Fruit fly (Drosophila melanogaster) whole organism, wandering third instar larva: ENCODE data around the gene CG32815.

Experiments used
- CG9705 ChIP-seq: fragments of 200-800 bp; sonication (Bioruptor generic); optimal IDR thresholded peaks from 2 replicates; lab custom pipeline; 2018; ENCODE audit warnings: missing biosample characterization, mild to moderate bottlenecking, missing genetic modification characterization
- CrebA ChIP-seq: fragments of 200-800 bp; sonication (Bioruptor generic); optimal IDR thresholded peaks from 2 replicates; lab custom pipeline; 2016; ENCODE audit warnings: missing biosample characterization, mild to moderate bottlenecking, missing genetic modification characterization, borderline replicate concordance
- HLH106 ChIP-seq: fragments of 200-800 bp; optimal IDR thresholded peaks from 3 replicates; lab custom pipeline; 2019; ENCODE audit warnings: missing biosample characterization, mild to moderate bottlenecking, missing genetic modification characterization, moderate library complexity
- Myc ChIP-seq: fragments of >200 bp; optimal IDR thresholded peaks from 2 replicates; lab custom pipeline; 2017
- OdsH ChIP-seq: fragments of 200-800 bp; sonication (Bioruptor generic); optimal IDR thresholded peaks from 2 replicates; lab custom pipeline; 2016; ENCODE audit warnings: missing biosample characterization, mild to moderate bottlenecking, missing genetic modification characterization
- Vsx2 ChIP-seq: fragments of 200-300, 225-300 bp; sonication (Bioruptor generic); optimal IDR thresholded peaks from 2 replicates; lab custom pipeline; 2018; ENCODE audit warnings: missing biosample characterization, missing genetic modification characterization; ENCODE audit not compliant: partially characterized antibody
- brk ChIP-seq: fragments of 200-800 bp; sonication (Bioruptor generic); optimal IDR thresholded peaks from 2 replicates; lab custom pipeline; 2016; ENCODE audit warnings: missing biosample characterization, mild to moderate bottlenecking, missing genetic modification characterization
- ey ChIP-seq: fragments of 200-800 bp; sonication (Bioruptor generic); optimal IDR thresholded peaks from 2 replicates; lab custom pipeline; 2016; ENCODE audit warnings: missing biosample characterization, missing genetic modification characterization
- psq ChIP-seq: fragments of 200-800 bp; sonication (Bioruptor generic); optimal IDR thresholded peaks from 3 replicates; lab custom pipeline; 2017; ENCODE audit warnings: missing biosample characterization, mild to moderate bottlenecking, missing genetic modification characterization, moderate library complexity

DNA sequence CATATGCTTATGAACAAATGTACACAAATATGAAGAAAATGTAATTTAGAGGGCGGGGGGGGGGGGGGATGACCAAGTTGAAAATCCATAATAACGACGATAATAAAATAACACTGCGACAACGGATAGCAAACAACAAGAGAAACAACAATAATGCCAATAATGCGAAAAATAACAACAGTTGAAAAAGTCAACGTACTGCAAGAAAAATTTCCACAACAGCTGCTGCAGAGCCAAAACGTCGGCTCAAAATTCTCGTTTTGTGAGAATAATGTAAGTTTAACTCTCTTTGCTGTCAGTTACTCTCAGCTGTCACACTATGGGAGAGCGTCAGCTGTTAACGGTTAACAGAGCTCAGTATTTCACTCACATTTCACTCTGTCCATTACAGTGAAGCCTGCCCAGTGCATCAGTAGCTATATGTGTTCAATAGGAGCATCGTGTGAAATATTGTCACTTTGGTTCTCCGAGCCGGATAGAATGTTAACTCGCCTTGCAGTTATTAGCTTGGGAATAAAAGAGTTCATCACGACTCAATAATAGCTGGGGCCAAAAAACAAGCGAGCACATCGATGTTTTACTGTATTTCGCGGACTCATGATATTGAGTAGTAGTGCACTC, 31.4 kb upstream of the CG32815 start:
- TF ChIP-seq OdsH (GFP tag; lab: Kevin White, UChicago) = peak; percentile 89
- peak; percentile 82 for TF ChIP-seq CG9705 (GFP tag; lab: Kevin White, UChicago)
- peak; percentile 94 for TF ChIP-seq ey (GFP tag; lab: Kevin White, UChicago)
- TF ChIP-seq psq (GFP tag; lab: Kevin White, UChicago) = peak; percentile 81
- peak; percentile 93 for TF ChIP-seq HLH106 (tag; lab: Kevin White, UChicago)
- TF ChIP-seq brk (GFP tag; lab: Kevin White, UChicago) = peak; percentile 30
- peak; percentile 55 for TF ChIP-seq CrebA (GFP tag; lab: Kevin White, UChicago)
- no peak for TF ChIP-seq Myc (lab: Kevin White, UChicago)
- no peak for TF ChIP-seq Vsx2 (GFP tag; lab: Kevin White, UChicago)
